ENCODE assay signal across 2 worm cellular contexts in the genomic region with DNA sequence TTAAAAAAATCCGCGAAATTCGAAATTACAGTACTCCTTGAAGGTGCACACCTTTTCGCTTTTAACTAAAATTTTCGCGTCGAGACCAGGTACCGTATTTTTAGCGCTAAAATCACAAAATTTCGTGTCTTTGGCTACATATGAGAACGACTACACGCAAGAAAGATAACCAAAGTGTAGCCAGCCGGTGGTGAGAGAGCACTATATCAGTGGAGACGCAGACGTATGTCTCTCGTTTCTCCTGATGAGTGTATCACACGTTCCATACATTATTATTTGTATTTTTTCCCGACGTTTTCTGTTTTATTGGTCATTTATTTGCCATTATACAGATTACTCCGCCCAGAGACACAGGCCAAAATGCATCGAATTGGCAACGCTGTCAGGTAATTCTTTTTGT.
TF ChIP-seq lines count a peak whose summit lies in the region.

A gene (plus strand): TSS at position 333 of the 400 bp plus-strand sequence.

TF ChIP-seq in whole organism, L1 larva, 84 proteins besides CTCF, POLR2A, EP300 and RAD21 (continued from another document):
- peak; percentile 36 for TF ChIP-seq nhr-20 (tag; optimal IDR thresholded peaks at IDR 0.05; lab: Kevin White, UChicago)
- TF ChIP-seq hlh-4 (tag; optimal IDR thresholded peaks at IDR 0.05; lab: Kevin White, UChicago), result no peak
- no peak for TF ChIP-seq mab-9 (GFP tag; IDR thresholded peaks at IDR 0.05; lab: Robert Waterston, UW)
- no peak for TF ChIP-seq skn-1 (tag; optimal IDR thresholded peaks at IDR 0.05; lab: Kevin White, UChicago)
- no peak for TF ChIP-seq hlh-17 (GFP tag; optimal IDR thresholded peaks at IDR 0.05; lab: Kevin White, UChicago; ENCODE audit: borderline replicate concordance)
- no peak for TF ChIP-seq nhr-71 (tag; optimal IDR thresholded peaks at IDR 0.05; lab: Kevin White, UChicago)
- TF ChIP-seq blmp-1 (tag; optimal IDR thresholded peaks at IDR 0.05; lab: Kevin White, UChicago), result peak; percentile 2
- no peak for TF ChIP-seq zip-4 (GFP tag; optimal IDR thresholded peaks at IDR 0.05; lab: Kevin White, UChicago)
- no peak for TF ChIP-seq snpc-4 (tag; optimal IDR thresholded peaks at IDR 0.05; lab: Kevin White, UChicago)
- no peak for TF ChIP-seq nhr-84 (tag; optimal IDR thresholded peaks at IDR 0.05; lab: Kevin White, UChicago)
- TF ChIP-seq ceh-88 (GFP tag; IDR thresholded peaks at IDR 0.05; lab: Robert Waterston, UW), result no peak
- peak in 1 of 2 experiments; percentile 7 for TF ChIP-seq lsy-2 (tag; optimal IDR thresholded peaks at IDR 0.05; lab: Kevin White, UChicago)
- TF ChIP-seq nhr-85 (tag; lab: Kevin White, UChicago), result no peak
- TF ChIP-seq nhr-77 (tag; optimal IDR thresholded peaks at IDR 0.05; lab: Kevin White, UChicago), result no peak
- TF ChIP-seq nhr-11 (tag; optimal IDR thresholded peaks at IDR 0.05; lab: Kevin White, UChicago), result no peak
- TF ChIP-seq ztf-11 (tag; optimal IDR thresholded peaks at IDR 0.05; lab: Kevin White, UChicago), result no peak
- TF ChIP-seq nhr-28 (tag; optimal IDR thresholded peaks at IDR 0.05; lab: Kevin White, UChicago), result no peak
- TF ChIP-seq lin-35 (GFP tag; optimal IDR thresholded peaks at IDR 0.05; lab: Kevin White, UChicago), result peak in 1 of 2 experiments; percentile 19
- no peak for TF ChIP-seq swsn-7 (tag; optimal IDR thresholded peaks at IDR 0.05; lab: Kevin White, UChicago)
- TF ChIP-seq aly-2 (tag; optimal IDR thresholded peaks at IDR 0.05; lab: Kevin White, UChicago), result no peak
- TF ChIP-seq nhr-90 (tag; optimal IDR thresholded peaks at IDR 0.05; lab: Kevin White, UChicago; ENCODE audit: poor library complexity), result no peak
- TF ChIP-seq fkh-4 (tag; optimal IDR thresholded peaks at IDR 0.05; lab: Kevin White, UChicago; ENCODE audit: borderline replicate concordance), result no peak
- no peak for TF ChIP-seq fkh-8 (tag; optimal IDR thresholded peaks at IDR 0.05; lab: Kevin White, UChicago)
- TF ChIP-seq vab-15 (tag; optimal IDR thresholded peaks at IDR 0.05; lab: Kevin White, UChicago), result no peak
- no peak for TF ChIP-seq aha-1 (tag; optimal IDR thresholded peaks at IDR 0.05; lab: Kevin White, UChicago)
- TF ChIP-seq efl-3 (GFP tag; optimal IDR thresholded peaks at IDR 0.05; lab: Kevin White, UChicago), result no peak

TF ChIP-seq in whole organism, L4 larva, 104 proteins besides CTCF, POLR2A, EP300 and RAD21 (continued from another document):
- TF ChIP-seq mep-1 (tag; optimal IDR thresholded peaks at IDR 0.05; lab: Kevin White, UChicago) (peak; percentile 28), mxl-2 (GFP tag; conservative IDR thresholded peaks at IDR 0.05; lab: Robert Waterston, UW) (no peak), lsy-2 (tag; optimal IDR thresholded peaks at IDR 0.05; lab: Kevin White, UChicago) (peak in 1 of 2 experiments; percentile 51), hif-1 (tag; optimal IDR thresholded peaks at IDR 0.05; lab: Kevin White, UChicago) (peak in 1 of 2 experiments; percentile 2)
TF ChIP-seq in whole organism, L4 larva: peak in this region for 14.
